Worm (Caenorhabditis elegans) whole organism, late embryonic: ENCODE results near the gene aqp-1.

Experiments used
- C38D4.7 ChIP-seq: fragments of 200-800 bp; sonication (Bioruptor generic); optimal IDR thresholded peaks from 2 replicates; lab custom pipeline; 2018; ENCODE audit warnings: mild to moderate bottlenecking, missing genetic modification characterization, moderate library complexity, missing compliant biosample characterization
- F13H6.1 ChIP-seq: sonication (generic microtip); optimal IDR thresholded peaks from 2 replicates; lab custom pipeline; 2016; ENCODE audit warnings: missing genetic modification characterization, missing compliant biosample characterization
- T23F11.4 ChIP-seq: fragments of 200-800 bp; sonication (Bioruptor generic); optimal IDR thresholded peaks from 2 replicates; lab custom pipeline; 2018; ENCODE audit warnings: mild to moderate bottlenecking, missing genetic modification characterization, missing compliant biosample characterization
- Y22D7AL.16 ChIP-seq: sonication (generic microtip); optimal IDR thresholded peaks from 2 replicates; lab custom pipeline; 2016; ENCODE audit warnings: missing genetic modification characterization, missing compliant biosample characterization
- ahr-1 ChIP-seq: sonication (generic microtip); optimal IDR thresholded peaks from 2 replicates; lab custom pipeline; 2016; ENCODE audit warnings: missing genetic modification characterization, missing compliant biosample characterization
- ama-1 ChIP-seq: fragments of 150-350 bp; optimal IDR thresholded peaks from 2 replicates; lab custom pipeline; 2014
- ceh-18 ChIP-seq: sonication (generic microtip); optimal IDR thresholded peaks from 2 replicates; lab custom pipeline; 2016; ENCODE audit warnings: missing genetic modification characterization, missing compliant biosample characterization
- ceh-2 ChIP-seq: sonication (generic microtip); optimal IDR thresholded peaks from 2 replicates; lab custom pipeline; 2016; ENCODE audit warnings: missing genotype, missing genetic modification characterization, missing compliant biosample characterization
- ceh-22 ChIP-seq: sonication (generic microtip); optimal IDR thresholded peaks from 2 replicates; lab custom pipeline; 2017; ENCODE audit warnings: missing biosample characterization, missing genetic modification characterization
- ceh-24 ChIP-seq: sonication (generic microtip); optimal IDR thresholded peaks from 2 replicates; lab custom pipeline; 2016; ENCODE audit warnings: mild to moderate bottlenecking, missing genetic modification characterization, missing compliant biosample characterization
- ceh-34 ChIP-seq: sonication (generic microtip); optimal IDR thresholded peaks from 2 replicates; lab custom pipeline; 2016; ENCODE audit warnings: mild to moderate bottlenecking, missing genetic modification characterization, missing compliant biosample characterization
- ceh-48 ChIP-seq: sonication (generic microtip); optimal IDR thresholded peaks from 2 replicates; lab custom pipeline; 2016; ENCODE audit warnings: missing genetic modification characterization, inconsistent platforms, missing compliant biosample characterization
- ceh-6 ChIP-seq: fragments of 200-800 bp; sonication (Bioruptor generic); optimal IDR thresholded peaks from 2 replicates; lab custom pipeline; 2018; ENCODE audit warnings: mild to moderate bottlenecking, missing genetic modification characterization, missing compliant biosample characterization
- che-1 ChIP-seq: sonication (generic microtip); optimal IDR thresholded peaks from 2 replicates; lab custom pipeline; 2016; ENCODE audit warnings: mild to moderate bottlenecking, missing genetic modification characterization, missing compliant biosample characterization
- dmd-4 ChIP-seq: sonication (generic microtip); optimal IDR thresholded peaks from 2 replicates; lab custom pipeline; 2016; ENCODE audit warnings: borderline replicate concordance, missing genetic modification characterization, missing compliant biosample characterization
- dve-1 ChIP-seq: sonication (generic microtip); optimal IDR thresholded peaks from 2 replicates; lab custom pipeline; 2017; ENCODE audit warnings: antibody characterized with exemption, mild to moderate bottlenecking, missing genetic modification characterization, missing compliant biosample characterization
- elt-2 ChIP-seq: sonication (generic microtip); optimal IDR thresholded peaks from 2 replicates; lab custom pipeline; 2016; ENCODE audit warnings: missing genetic modification reagents, missing genetic modification characterization, missing compliant biosample characterization
- elt-4 ChIP-seq: sonication (generic microtip); optimal IDR thresholded peaks from 2 replicates; lab custom pipeline; 2016; ENCODE audit warnings: missing genetic modification characterization, missing compliant biosample characterization
- ets-4 ChIP-seq: sonication (generic microtip); optimal IDR thresholded peaks from 2 replicates; lab custom pipeline; 2016; ENCODE audit warnings: missing genetic modification characterization, missing compliant biosample characterization
- fax-1 ChIP-seq: sonication (generic microtip); optimal IDR thresholded peaks from 2 replicates; lab custom pipeline; 2016; ENCODE audit warnings: missing genotype, missing genetic modification characterization, missing compliant biosample characterization
- fkh-10 ChIP-seq: fragments of 150-350 bp; optimal IDR thresholded peaks from 2 replicates; lab custom pipeline; 2014; ENCODE audit warnings: missing biosample characterization, missing genetic modification reagents, missing genetic modification characterization
- hlh-15 ChIP-seq: sonication (generic microtip); optimal IDR thresholded peaks from 2 replicates; lab custom pipeline; 2016; ENCODE audit warnings: missing genetic modification characterization, missing compliant biosample characterization
- hlh-30 ChIP-seq: sonication (generic microtip); optimal IDR thresholded peaks from 2 replicates; lab custom pipeline; 2017; ENCODE audit warnings: antibody characterized with exemption, missing genetic modification characterization, missing compliant biosample characterization; ENCODE audit not compliant: insufficient read depth
- hlh-8 ChIP-seq: sonication (generic microtip); optimal IDR thresholded peaks from 2 replicates; lab custom pipeline; 2016; ENCODE audit warnings: missing genotype, missing genetic modification characterization, missing compliant biosample characterization
- lin-11 ChIP-seq: fragments of 200-800 bp; sonication (Bioruptor generic); optimal IDR thresholded peaks from 2 replicates; lab custom pipeline; 2018; ENCODE audit warnings: mild to moderate bottlenecking, missing genetic modification characterization, missing compliant biosample characterization
- mec-3 ChIP-seq: sonication (generic microtip); optimal IDR thresholded peaks from 2 replicates; lab custom pipeline; 2016; ENCODE audit warnings: borderline replicate concordance, missing genetic modification characterization, missing compliant biosample characterization
- nfya-1 ChIP-seq: sonication (generic microtip); optimal IDR thresholded peaks from 2 replicates; lab custom pipeline; 2017; ENCODE audit warnings: missing genetic modification characterization, mild to moderate bottlenecking, missing compliant biosample characterization, antibody characterized with exemption, moderate library complexity
- nhr-11 ChIP-seq: fragments of 150-350 bp; optimal IDR thresholded peaks from 2 replicates; lab custom pipeline; 2014; ENCODE audit warnings: missing biosample characterization, missing genetic modification characterization
- nhr-232 ChIP-seq: sonication (generic microtip); optimal IDR thresholded peaks from 2 replicates; lab custom pipeline; 2016; ENCODE audit warnings: missing genetic modification characterization, missing compliant biosample characterization
- npax-4 ChIP-seq: sonication (generic microtip); optimal IDR thresholded peaks from 2 replicates; lab custom pipeline; 2016; ENCODE audit warnings: missing genetic modification characterization, missing compliant biosample characterization
- pat-9 ChIP-seq: fragments of 200-800 bp; sonication (Bioruptor generic); optimal IDR thresholded peaks from 2 replicates; lab custom pipeline; 2018; ENCODE audit warnings: mild to moderate bottlenecking, missing genetic modification characterization, moderate library complexity, missing compliant biosample characterization
- pha-2 ChIP-seq: sonication (generic microtip); optimal IDR thresholded peaks from 2 replicates; lab custom pipeline; 2017; ENCODE audit warnings: mild to moderate bottlenecking, missing genetic modification characterization, missing compliant biosample characterization
- pha-4 ChIP-seq: fragments of 150-350 bp; optimal IDR thresholded peaks from 2 replicates; lab custom pipeline; 2018; ENCODE audit warnings: missing biosample characterization, missing genetic modification reagents, missing genetic modification characterization
- pqm-1 ChIP-seq: sonication (generic microtip); optimal IDR thresholded peaks from 2 replicates; lab custom pipeline; 2016; ENCODE audit warnings: missing genetic modification characterization, missing compliant biosample characterization
- ref-2 ChIP-seq: sonication (generic microtip); optimal IDR thresholded peaks from 2 replicates; lab custom pipeline; 2016; ENCODE audit warnings: missing genetic modification characterization, missing compliant biosample characterization
- rnt-1 ChIP-seq: sonication (generic microtip); optimal IDR thresholded peaks from 2 replicates; lab custom pipeline; 2016; ENCODE audit warnings: missing genetic modification characterization, missing compliant biosample characterization
- sdc-2 ChIP-seq: sonication (generic microtip); optimal IDR thresholded peaks from 2 replicates; lab custom pipeline; 2016; ENCODE audit warnings: missing genotype, missing genetic modification characterization, missing compliant biosample characterization
- sox-2 ChIP-seq: fragments of 200-800 bp; sonication (Bioruptor generic); IDR thresholded peaks from 2 replicates; pipeline ENCODE4 v1.3.6; 2022; ENCODE audit warnings: missing genetic modification reagents, missing genetic modification characterization, missing compliant biosample characterization
- sox-4 ChIP-seq: sonication (generic microtip); optimal IDR thresholded peaks from 2 replicates; lab custom pipeline; 2017; ENCODE audit warnings: mild to moderate bottlenecking, missing genetic modification characterization, inconsistent platforms, missing compliant biosample characterization
- syd-9 ChIP-seq: sonication (generic microtip); optimal IDR thresholded peaks from 2 replicates; lab custom pipeline; 2016; ENCODE audit warnings: mild to moderate bottlenecking, missing genetic modification characterization, moderate library complexity, missing compliant biosample characterization
- ttx-3 ChIP-seq: sonication (generic microtip); optimal IDR thresholded peaks from 2 replicates; lab custom pipeline; 2016; ENCODE audit warnings: missing genetic modification reagents, missing genetic modification characterization, missing compliant biosample characterization
- unc-3 ChIP-seq, 2 experiments: fragments of 200-800 bp in 1 of 2; sonication (Bioruptor generic) in 1 of 2; sonication (generic microtip) in 1 of 2; conservative IDR thresholded peaks in 1 of 2; optimal IDR thresholded peaks in 1 of 2; 2 replicates each; pipeline versions ENCODE4 v1.3.6 to Lab custom; 2016 to 2022; ENCODE audit warnings: missing compliant biosample characterization in 2 of 2, missing genetic modification characterization in 2 of 2, missing genetic modification reagents in 1 of 2
- unc-86 ChIP-seq: sonication (generic microtip); optimal IDR thresholded peaks from 2 replicates; lab custom pipeline; 2016; ENCODE audit warnings: missing genetic modification characterization, missing compliant biosample characterization
- zip-5 ChIP-seq: sonication (generic microtip); optimal IDR thresholded peaks from 2 replicates; lab custom pipeline; 2016; ENCODE audit warnings: missing genetic modification characterization, missing compliant biosample characterization
- ztf-16 ChIP-seq: sonication (generic microtip); optimal IDR thresholded peaks from 2 replicates; lab custom pipeline; 2017; ENCODE audit warnings: missing genetic modification characterization, missing compliant biosample characterization

aqp-1 gene

DNA sequence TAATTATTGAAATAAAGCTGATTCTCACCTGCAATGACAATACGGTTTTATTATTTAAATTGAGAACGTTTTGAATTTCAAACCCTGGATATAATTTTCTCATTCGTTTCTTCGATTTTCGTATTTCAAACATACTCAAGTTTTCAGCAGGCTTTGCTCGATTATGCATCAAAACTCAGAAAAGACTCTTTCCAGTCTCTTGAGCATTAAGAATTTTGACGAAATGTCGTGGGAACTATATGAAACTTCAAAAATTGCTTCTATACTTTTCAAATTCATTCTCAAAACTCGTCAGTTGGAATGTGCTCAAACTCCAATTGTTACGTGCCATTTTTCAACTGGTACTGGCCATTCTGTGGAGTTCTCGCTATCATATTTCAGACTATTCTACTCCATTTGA is 32.8 kb downstream of the aqp-1 start, which contains the start of gene srd-59:
Gene srd-59, plus strand, starts transcription at position 301 of the 400 bp plus-strand sequence.
- TF ChIP-seq pha-2, result no peak
- TF ChIP-seq unc-86 (tag; lab: Kevin White, UChicago), result no peak

DNA sequence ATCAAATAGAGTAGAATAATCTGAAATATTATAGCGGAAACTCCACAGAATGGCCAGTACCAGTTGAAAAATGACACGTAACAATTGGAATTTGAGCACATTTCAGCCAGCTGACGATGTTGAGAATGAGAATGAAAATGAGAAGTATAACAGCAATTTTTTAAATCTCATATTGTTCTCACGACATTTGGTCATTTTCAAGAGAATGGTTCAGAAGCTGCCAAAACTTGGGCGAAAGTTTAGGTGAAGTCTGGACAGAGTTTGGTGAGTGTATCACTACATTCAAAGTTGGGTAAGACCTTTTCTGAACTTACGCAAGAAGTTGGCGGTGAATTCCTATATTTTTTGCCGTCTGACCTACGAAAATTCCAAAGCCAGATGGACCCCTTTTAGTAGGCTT is 33.2 kb downstream of the aqp-1 start, which contains the start of gene srd-58:
Gene srd-58, minus strand, starts transcription at position 101 of the 400 bp plus-strand sequence.
- TF ChIP-seq F13H6.1 (no peak), sox-2 (GFP tag; lab: Robert Waterston, UW) (no peak), mec-3 (no peak), nfya-1 (tag; lab: Kevin White, UChicago) (no peak), sox-4 (tag; lab: Kevin White, UChicago) (no peak), C38D4.7 (GFP tag; lab: Kevin White, UChicago) (no peak), ets-4 (no peak)

DNA sequence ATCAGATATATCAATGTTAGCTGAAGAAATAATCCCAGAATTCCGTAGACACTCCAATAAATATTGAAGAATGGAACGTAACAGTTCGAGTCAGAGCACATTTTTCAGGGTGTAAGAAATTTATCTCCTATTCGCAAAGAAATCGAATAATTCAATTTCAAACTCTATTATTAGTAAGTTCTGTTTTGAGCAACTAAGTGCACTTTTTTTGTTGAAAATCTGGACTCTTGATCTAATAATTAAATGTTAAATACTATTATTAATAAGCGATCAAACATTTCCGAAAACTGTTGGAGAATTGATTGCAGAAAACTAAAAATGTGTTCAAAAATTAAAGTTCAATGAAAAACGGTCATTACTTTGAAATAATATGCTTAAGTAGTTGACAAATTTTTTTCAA is 35.0 kb downstream of the aqp-1 start, which contains the start of gene srd-56:
Gene srd-56, minus strand, starts transcription at position 101 of the 400 bp plus-strand sequence.
- no peak for TF ChIP-seq rnt-1 (tag; lab: Kevin White, UChicago)
- no peak for TF ChIP-seq fax-1
- no peak for TF ChIP-seq dmd-4
- no peak for TF ChIP-seq mec-3
- TF ChIP-seq sox-4 (tag; lab: Kevin White, UChicago), result no peak
- TF ChIP-seq ahr-1 (tag; lab: Kevin White, UChicago), result no peak
- TF ChIP-seq npax-4 (tag; lab: Kevin White, UChicago), result no peak
- TF ChIP-seq elt-2, result no peak
- no peak for TF ChIP-seq nfya-1 (tag; lab: Kevin White, UChicago)
- TF ChIP-seq syd-9, result no peak

DNA sequence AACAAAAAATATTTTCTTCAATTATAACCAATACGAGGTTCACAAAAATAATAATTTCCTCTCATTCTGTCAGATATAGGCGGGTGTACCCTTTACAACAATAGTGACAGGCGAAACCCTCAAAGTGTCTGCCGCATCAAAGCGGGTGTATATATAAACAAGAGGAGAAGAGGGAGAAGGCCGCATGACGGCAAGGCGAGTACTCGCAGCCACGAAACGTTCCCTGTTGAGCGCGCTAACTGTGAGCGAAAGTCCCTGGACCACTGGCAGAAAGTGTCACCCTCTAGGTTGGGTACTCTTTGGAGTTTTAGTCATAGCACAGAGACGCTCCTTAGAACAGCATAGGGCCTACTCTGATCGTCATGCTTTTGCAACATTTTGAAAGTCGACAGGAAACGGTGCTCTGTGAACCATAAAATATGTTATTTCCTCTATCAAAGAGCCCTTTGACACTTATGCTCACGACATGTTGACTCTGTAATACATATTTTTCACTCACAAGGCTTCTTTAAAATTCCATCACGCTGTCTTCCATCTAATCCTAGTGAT is 38.0 kb downstream of the aqp-1 start, which contains the start of gene pcrg-1:
Gene pcrg-1, plus strand, starts transcription at position 499 of the 549 bp plus-strand sequence.
- TF ChIP-seq ceh-2 (tag; lab: Kevin White, UChicago) (peak; percentile 78), elt-4 (no peak), fkh-10 (GFP tag; lab: Kevin White, UChicago) (no peak), ceh-34 (tag; lab: Kevin White, UChicago) (peak; percentile 84), ref-2 (tag; lab: Kevin White, UChicago) (peak; percentile 77), sox-4 (tag; lab: Kevin White, UChicago) (peak; percentile 85), pqm-1 (tag; lab: Kevin White, UChicago) (peak; percentile 61), ceh-24 (tag; lab: Kevin White, UChicago) (peak; percentile 74), sdc-2 (tag; lab: Kevin White, UChicago) (peak; percentile 69), nhr-11 (tag; lab: Kevin White, UChicago) (no peak), dmd-4 (peak; percentile 79), unc-3 (GFP tag; conservative IDR thresholded peaks at IDR 0.05; lab: Robert Waterston, UW) (peak; percentile 90), unc-3 (tag; optimal IDR thresholded peaks at IDR 0.05; lab: Kevin White, UChicago) (peak; percentile 66), hlh-15 (peak; percentile 71), pat-9 (peak; percentile 88), ama-1 (lab: Kevin White, UChicago) (no peak), hlh-8 (tag; lab: Kevin White, UChicago) (peak; percentile 44), zip-5 (tag; lab: Kevin White, UChicago) (peak; percentile 45), Y22D7AL.16 (peak; percentile 84), ceh-22 (tag; lab: Kevin White, UChicago) (no peak), che-1 (tag; lab: Kevin White, UChicago) (peak; percentile 91), ceh-6 (GFP tag; lab: Kevin White, UChicago) (peak; percentile 86), ceh-48 (tag; lab: Kevin White, UChicago) (peak; percentile 74), ttx-3 (peak; percentile 77), ztf-16 (tag; lab: Kevin White, UChicago) (peak; percentile 89), dve-1 (tag; lab: Kevin White, UChicago) (peak; percentile 88), rnt-1 (tag; lab: Kevin White, UChicago) (peak; percentile 87), ahr-1 (tag; lab: Kevin White, UChicago) (peak; percentile 83), hlh-30 (tag; lab: Kevin White, UChicago) (peak; percentile 73), pha-2 (peak; percentile 78), fax-1 (peak; percentile 75), lin-11 (peak; percentile 77), nhr-232 (tag; lab: Kevin White, UChicago) (peak; percentile 73), pha-4 (tag; lab: Kevin White, UChicago) (no peak), ceh-18 (tag; lab: Kevin White, UChicago) (peak; percentile 76), T23F11.4 (peak; percentile 88), unc-86 (tag; lab: Kevin White, UChicago) (peak; percentile 75)
